Worm (Caenorhabditis elegans) whole organism, late embryonic: ENCODE results near the gene twk-40.

Experiments
- dmd-4 ChIP-seq: sonication (generic microtip); optimal IDR thresholded peaks from 2 replicates; lab custom pipeline; 2016; ENCODE audit warnings: borderline replicate concordance, missing genetic modification characterization, missing compliant biosample characterization
- lim-6 ChIP-seq: sonication (generic microtip); optimal IDR thresholded peaks from 2 replicates; lab custom pipeline; 2016; ENCODE audit warnings: missing genetic modification characterization, missing compliant biosample characterization
- nhr-11 ChIP-seq: fragments of 150-350 bp; optimal IDR thresholded peaks from 2 replicates; lab custom pipeline; 2014; ENCODE audit warnings: missing biosample characterization, missing genetic modification characterization
- pat-9 ChIP-seq: fragments of 200-800 bp; sonication (Bioruptor generic); optimal IDR thresholded peaks from 2 replicates; lab custom pipeline; 2018; ENCODE audit warnings: mild to moderate bottlenecking, missing genetic modification characterization, moderate library complexity, missing compliant biosample characterization
- pha-2 ChIP-seq: sonication (generic microtip); optimal IDR thresholded peaks from 2 replicates; lab custom pipeline; 2017; ENCODE audit warnings: mild to moderate bottlenecking, missing genetic modification characterization, missing compliant biosample characterization
- ttx-3 ChIP-seq: sonication (generic microtip); optimal IDR thresholded peaks from 2 replicates; lab custom pipeline; 2016; ENCODE audit warnings: missing genetic modification reagents, missing genetic modification characterization, missing compliant biosample characterization

DNA sequence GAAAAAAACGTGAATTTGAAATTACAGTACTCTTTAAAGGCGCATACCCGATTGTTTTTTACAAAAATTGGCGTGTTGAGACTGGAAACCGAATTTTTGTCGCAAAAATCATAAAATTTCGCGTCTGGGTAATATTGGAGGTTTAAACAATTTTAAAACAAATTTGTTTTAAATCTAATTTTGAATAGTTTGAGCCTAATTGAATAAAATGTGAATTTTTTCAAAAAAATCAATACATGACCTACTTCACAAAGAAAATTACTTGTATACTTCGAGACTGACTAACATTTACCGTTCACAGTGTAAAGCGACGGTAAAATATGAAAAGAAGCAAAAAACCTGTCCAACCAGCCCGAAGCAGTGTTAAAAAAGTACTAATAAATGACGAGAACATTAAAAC, 35.0 kb downstream of the twk-40 start:
- TF ChIP-seq dmd-4 (tag; lab: Kevin White, UChicago) (no peak), pat-9 (no peak), ttx-3 (tag; lab: Kevin White, UChicago) (no peak), nhr-11 (tag; lab: Kevin White, UChicago) (no peak), lim-6 (tag; lab: Kevin White, UChicago) (no peak), pha-2 (tag; lab: Kevin White, UChicago) (no peak)
